Fruit fly (Drosophila melanogaster) whole organism, embryonic: Measurements from ENCODE around the gene Hip1.

Experiments used
- CG10565 ChIP-seq: fragments of 200-800 bp; sonication (Bioruptor generic); optimal IDR thresholded peaks from 3 replicates; lab custom pipeline; 2016; ENCODE audit warnings: missing biosample characterization, mild to moderate bottlenecking, missing genetic modification characterization
- CG12155 ChIP-seq: fragments of 200-800 bp; sonication (Bioruptor generic); optimal IDR thresholded peaks from 3 replicates; lab custom pipeline; 2016; ENCODE audit warnings: missing biosample characterization, missing genetic modification characterization
- CG15011 ChIP-seq: fragments of 200-800 bp; sonication (Bioruptor generic); optimal IDR thresholded peaks from 3 replicates; lab custom pipeline; 2018; ENCODE audit warnings: missing biosample characterization, mild to moderate bottlenecking, missing genetic modification characterization
- CG15269 ChIP-seq: fragments of 200-800 bp; sonication (Bioruptor generic); optimal IDR thresholded peaks from 2 replicates; lab custom pipeline; 2018; ENCODE audit warnings: missing biosample characterization, mild to moderate bottlenecking, missing genetic modification characterization, moderate library complexity
- CG15479 ChIP-seq: fragments of 200-800 bp; sonication (Bioruptor generic); optimal IDR thresholded peaks from 3 replicates; lab custom pipeline; 2019; ENCODE audit warnings: missing biosample characterization, mild to moderate bottlenecking, missing genetic modification characterization, moderate library complexity
- CG16813 ChIP-seq: fragments of 200-800 bp; sonication (Bioruptor generic); IDR thresholded peaks from 3 replicates; pipeline ENCODE4 v1.3.6; 2022; ENCODE audit warnings: missing biosample characterization, missing genetic modification characterization; ENCODE audit not compliant: partially characterized antibody
- CG17359 ChIP-seq: fragments of 200-800 bp; sonication (Bioruptor generic); optimal IDR thresholded peaks from 3 replicates; lab custom pipeline; 2018; ENCODE audit warnings: missing biosample characterization, mild to moderate bottlenecking, missing genetic modification characterization, moderate library complexity
- CG1792 ChIP-seq: fragments of 200-800 bp; sonication (Bioruptor generic); optimal IDR thresholded peaks from 2 replicates; lab custom pipeline; 2016; ENCODE audit warnings: missing biosample characterization, missing genetic modification characterization
- CG1832 ChIP-seq: fragments of 200-800 bp; sonication (Bioruptor generic); optimal IDR thresholded peaks from 2 replicates; lab custom pipeline; 2017; ENCODE audit warnings: missing biosample characterization, mild to moderate bottlenecking, missing genetic modification characterization, inconsistent platforms
- CG30403 ChIP-seq: fragments of 200-800 bp; sonication (Bioruptor generic); optimal IDR thresholded peaks from 3 replicates; lab custom pipeline; 2016; ENCODE audit warnings: missing biosample characterization, missing genetic modification characterization
- CG3847 ChIP-seq: fragments of 200-800 bp; sonication (Bioruptor generic); IDR thresholded peaks from 2 replicates; pipeline ENCODE4 v1.3.6; 2022; ENCODE audit warnings: missing biosample characterization, missing genetic modification characterization
- CG5180 ChIP-seq: fragments of 200-800 bp; sonication (Bioruptor generic); optimal IDR thresholded peaks from 3 replicates; lab custom pipeline; 2017; ENCODE audit warnings: missing biosample characterization, missing genetic modification characterization, mild to moderate bottlenecking, moderate library complexity, missing genetic modification reagents
- CG6689 ChIP-seq: fragments of 200-800 bp; sonication (Bioruptor generic); IDR thresholded peaks from 2 replicates; pipeline ENCODE4 v1.3.6; 2022; ENCODE audit warnings: missing biosample characterization, missing genetic modification characterization
- CG6791 ChIP-seq: fragments of 200-800 bp; sonication (Bioruptor generic); IDR thresholded peaks from 3 replicates; pipeline ENCODE4 v1.3.6; 2022; ENCODE audit warnings: missing biosample characterization, missing genetic modification characterization; ENCODE audit not compliant: partially characterized antibody
- CG7786 ChIP-seq: fragments of 200-800 bp; sonication (Bioruptor generic); optimal IDR thresholded peaks from 2 replicates; lab custom pipeline; 2016; ENCODE audit warnings: missing biosample characterization, missing genetic modification characterization
- CG7839 ChIP-seq: fragments of 200-800 bp; sonication (Bioruptor generic); optimal IDR thresholded peaks from 3 replicates; lab custom pipeline; 2018; ENCODE audit warnings: missing biosample characterization, mild to moderate bottlenecking, missing genetic modification characterization, moderate library complexity
- CG8388 ChIP-seq: fragments of 200-800 bp; sonication (Bioruptor generic); optimal IDR thresholded peaks from 2 replicates; lab custom pipeline; 2019; ENCODE audit warnings: missing biosample characterization, mild to moderate bottlenecking, missing genetic modification characterization, moderate library complexity
- CG8944 ChIP-seq: fragments of 200-800 bp; sonication (Bioruptor generic); optimal IDR thresholded peaks from 3 replicates; lab custom pipeline; 2016; ENCODE audit warnings: missing biosample characterization, missing genetic modification characterization
- CG9215 ChIP-seq: fragments of 200-800 bp; sonication (Bioruptor generic); IDR thresholded peaks from 2 replicates; pipeline ENCODE4 v1.3.6; 2022; ENCODE audit warnings: missing biosample characterization, missing genetic modification characterization
- Camta ChIP-seq: fragments of 200-800 bp; sonication (Bioruptor generic); optimal IDR thresholded peaks from 2 replicates; lab custom pipeline; 2016; ENCODE audit warnings: missing biosample characterization, missing genetic modification characterization
- Chrac-16 ChIP-seq: fragments of 200-800 bp; sonication (Bioruptor generic); optimal IDR thresholded peaks from 3 replicates; lab custom pipeline; 2016; ENCODE audit warnings: missing biosample characterization, missing genetic modification characterization
- Dek ChIP-seq: fragments of 200-800 bp; sonication (Bioruptor generic); optimal IDR thresholded peaks from 3 replicates; lab custom pipeline; 2019; ENCODE audit warnings: missing biosample characterization, mild to moderate bottlenecking, missing genetic modification characterization, moderate library complexity
- Dip3 ChIP-seq: fragments of 200-800 bp; sonication (Bioruptor generic); optimal IDR thresholded peaks from 3 replicates; lab custom pipeline; 2016; ENCODE audit warnings: missing biosample characterization, missing genetic modification characterization
- Hmr ChIP-seq: fragments of 200-800 bp; sonication (Bioruptor generic); optimal IDR thresholded peaks from 3 replicates; lab custom pipeline; 2017; ENCODE audit warnings: mild to moderate bottlenecking, missing biosample characterization, missing genetic modification reagents, missing genetic modification characterization
- Hr51 ChIP-seq, 2 experiments: fragments of 200-800 bp; sonication (Bioruptor generic); optimal IDR thresholded peaks; 2 replicates in 1 of 2; 3 replicates in 1 of 2; lab custom pipeline; 2016 to 2018; ENCODE audit warnings: missing biosample characterization in 2 of 2, missing genetic modification characterization in 2 of 2, mild to moderate bottlenecking in 1 of 2, moderate library complexity in 1 of 2
- Mes4 ChIP-seq: fragments of 200-800 bp; sonication (Bioruptor generic); optimal IDR thresholded peaks from 2 replicates; lab custom pipeline; 2016; ENCODE audit warnings: missing biosample characterization, missing genetic modification characterization
- Neu2 ChIP-seq: fragments of 200-800 bp; sonication (Bioruptor generic); optimal IDR thresholded peaks from 3 replicates; lab custom pipeline; 2016; ENCODE audit warnings: missing biosample characterization, missing genetic modification characterization, borderline replicate concordance
- PHDP ChIP-seq: fragments of 200-800 bp; sonication (Bioruptor generic); optimal IDR thresholded peaks from 3 replicates; lab custom pipeline; 2018; ENCODE audit warnings: missing biosample characterization, mild to moderate bottlenecking, missing genetic modification characterization, moderate library complexity
- Rfx ChIP-seq: fragments of 200-800 bp; sonication (Bioruptor generic); IDR thresholded peaks from 2 replicates; pipeline ENCODE4 v1.3.6; 2022; ENCODE audit warnings: missing biosample characterization, missing genetic modification characterization
- Side ChIP-seq: fragments of 200-800 bp; sonication (Bioruptor generic); optimal IDR thresholded peaks from 2 replicates; lab custom pipeline; 2016; ENCODE audit warnings: missing biosample characterization, missing genetic modification characterization
- Six4 ChIP-seq: fragments of 200-800 bp; sonication (Bioruptor generic); optimal IDR thresholded peaks from 2 replicates; lab custom pipeline; 2016; ENCODE audit warnings: missing biosample characterization, missing genetic modification characterization
- ase ChIP-seq: fragments of 200-800 bp; sonication (Bioruptor generic); IDR thresholded peaks from 3 replicates; pipeline ENCODE4 v1.3.6; 2022; ENCODE audit warnings: missing biosample characterization, missing genetic modification characterization
- caup ChIP-seq: fragments of 200-800 bp; sonication (Bioruptor generic); optimal IDR thresholded peaks from 3 replicates; lab custom pipeline; 2017; ENCODE audit warnings: missing biosample characterization, mild to moderate bottlenecking, missing genetic modification characterization, moderate library complexity; ENCODE audit not compliant: severe bottlenecking
- dmrt11E ChIP-seq: fragments of 200-800 bp; sonication (Bioruptor generic); optimal IDR thresholded peaks from 3 replicates; lab custom pipeline; 2018; ENCODE audit warnings: missing biosample characterization, mild to moderate bottlenecking, missing genetic modification characterization, moderate library complexity
- dmrt99B ChIP-seq: fragments of 200-800 bp; sonication (Bioruptor generic); optimal IDR thresholded peaks from 2 replicates; lab custom pipeline; 2018; ENCODE audit warnings: missing biosample characterization, mild to moderate bottlenecking, missing genetic modification characterization, moderate library complexity
- dysf ChIP-seq: fragments of 200-800 bp; sonication (Bioruptor generic); IDR thresholded peaks from 3 replicates; pipeline ENCODE4 v1.3.6; 2022; ENCODE audit warnings: missing biosample characterization, missing genetic modification characterization
- gem ChIP-seq: fragments of 200-800 bp; sonication (Bioruptor generic); optimal IDR thresholded peaks from 2 replicates; lab custom pipeline; 2019; ENCODE audit warnings: missing biosample characterization, mild to moderate bottlenecking, missing genetic modification characterization, moderate library complexity
- her ChIP-seq: fragments of 200-800 bp; sonication (Bioruptor generic); optimal IDR thresholded peaks from 2 replicates; lab custom pipeline; 2016; ENCODE audit warnings: missing biosample characterization, missing genetic modification characterization
- ind ChIP-seq: fragments of 200-800 bp; sonication (Bioruptor generic); optimal IDR thresholded peaks from 3 replicates; lab custom pipeline; 2016; ENCODE audit warnings: missing biosample characterization, missing genetic modification characterization
- pb ChIP-seq: fragments of 200-800 bp; sonication (Bioruptor generic); optimal IDR thresholded peaks from 3 replicates; lab custom pipeline; 2016; ENCODE audit warnings: missing biosample characterization, missing genetic modification characterization
- run ChIP-seq: fragments of 200-800 bp; sonication (Bioruptor generic); optimal IDR thresholded peaks from 3 replicates; lab custom pipeline; 2018; ENCODE audit warnings: missing biosample characterization, mild to moderate bottlenecking, missing genetic modification characterization
- sc ChIP-seq, 3 experiments: fragments of >200 bp in 2 of 3; fragments of 200-800 bp in 1 of 3; sonication (Bioruptor generic) in 1 of 3; optimal IDR thresholded peaks; 2 replicates in 2 of 3; 3 replicates in 1 of 3; lab custom pipeline; 2017; ENCODE audit warnings: mild to moderate bottlenecking in 1 of 3, missing biosample characterization in 1 of 3, missing genetic modification characterization in 1 of 3, missing genetic modification reagents in 1 of 3
- tx ChIP-seq: fragments of 200-800 bp; sonication (Bioruptor generic); optimal IDR thresholded peaks from 2 replicates; lab custom pipeline; 2016; ENCODE audit warnings: missing biosample characterization, missing genetic modification characterization
- vvl ChIP-seq: fragments of 200-800 bp; sonication (Bioruptor generic); IDR thresholded peaks from 2 replicates; pipeline ENCODE4 v1.3.6; 2022; ENCODE audit warnings: missing biosample characterization, missing genetic modification characterization

Gene Hip1

dm6 chr3L:12804035-12804729 lies 30.8 kb upstream of the Hip1 start (continued):
- TF ChIP-seq run (tag; lab: Kevin White, UChicago) (no peak), her (GFP tag; lab: Kevin White, UChicago) (no peak), CG9215 (GFP tag; lab: Robert Waterston, UW) (no peak), CG1832 (GFP tag; lab: Kevin White, UChicago) (peak; percentile 68), vvl (peak; percentile 25; the same call in 1 of the 2 replicates), dysf (GFP tag; lab: Robert Waterston, UW) (no peak)

- TF ChIP-seq CG15479 (GFP tag; lab: Kevin White, UChicago) (no peak), sc (optimal IDR thresholded peaks at IDR 0.05; lab: Kevin White, UChicago) (no peak), sc (GFP tag; optimal IDR thresholded peaks at IDR 0.05; lab: Kevin White, UChicago) (no peak), CG1792 (GFP tag; lab: Kevin White, UChicago) (peak; percentile 1), dysf (GFP tag; lab: Robert Waterston, UW) (peak; percentile 46; the same call in 1 of the 3 replicates), ase (no peak), dmrt99B (peak; percentile 54), CG3847 (GFP tag; lab: Robert Waterston, UW) (0 out of 2 replicates have a peak, but pooled peaks have one; percentile 28), CG6689 (GFP tag; lab: Robert Waterston, UW) (0 out of 2 replicates have a peak, but pooled peaks have one; percentile 26), Six4 (GFP tag; lab: Kevin White, UChicago) (peak; percentile 25), Mes4 (GFP tag; lab: Kevin White, UChicago) (no peak), CG7786 (GFP tag; lab: Kevin White, UChicago) (peak; percentile 67), CG5180 (GFP tag; lab: Kevin White, UChicago) (no peak), CG8388 (GFP tag; lab: Kevin White, UChicago) (peak; percentile 46), CG7839 (tag; lab: Kevin White, UChicago) (peak; percentile 66), CG16813 (GFP tag; lab: Robert Waterston, UW) (no peak), Hr51 (GFP tag; optimal IDR thresholded peaks at IDR 0.05; lab: Kevin White, UChicago) (peak in 1 of 2 experiments; percentile 72), CG30403 (peak; percentile 64), CG12155 (GFP tag; lab: Kevin White, UChicago) (peak; percentile 23), CG17359 (peak; percentile 18), CG15011 (GFP tag; lab: Kevin White, UChicago) (peak; percentile 14), Chrac-16 (GFP tag; lab: Kevin White, UChicago) (peak; percentile 30), CG8944 (GFP tag; lab: Kevin White, UChicago) (peak; percentile 0), Neu2 (no peak), gem (tag; lab: Kevin White, UChicago) (peak; percentile 73), dmrt11E (tag; lab: Kevin White, UChicago) (peak; percentile 6), pb (GFP tag; lab: Kevin White, UChicago) (peak; percentile 2), Dek (peak; percentile 8), CG15269 (tag; lab: Kevin White, UChicago) (peak; percentile 57), Camta (GFP tag; lab: Kevin White, UChicago) (peak; percentile 38), PHDP (tag; lab: Kevin White, UChicago) (peak; percentile 17), Side (GFP tag; lab: Kevin White, UChicago) (peak; percentile 54), Rfx (peak; percentile 61), ind (GFP tag; lab: Kevin White, UChicago) (peak; percentile 14), CG10565 (no peak), CG6791 (GFP tag; lab: Robert Waterston, UW) (no peak), Hmr (peak; percentile 66), caup (GFP tag; lab: Kevin White, UChicago) (peak; percentile 8), tx (GFP tag; lab: Kevin White, UChicago) (peak; percentile 24), Dip3 (GFP tag; lab: Kevin White, UChicago) (peak; percentile 56)
Observed at dm6 chr3L:12803159-12804034, 30.0 kb upstream of the Hip1 start.
